Fruit fly (Drosophila melanogaster): ENCODE measurements around the gene CG13722.

The CG13722 gene

DNA sequence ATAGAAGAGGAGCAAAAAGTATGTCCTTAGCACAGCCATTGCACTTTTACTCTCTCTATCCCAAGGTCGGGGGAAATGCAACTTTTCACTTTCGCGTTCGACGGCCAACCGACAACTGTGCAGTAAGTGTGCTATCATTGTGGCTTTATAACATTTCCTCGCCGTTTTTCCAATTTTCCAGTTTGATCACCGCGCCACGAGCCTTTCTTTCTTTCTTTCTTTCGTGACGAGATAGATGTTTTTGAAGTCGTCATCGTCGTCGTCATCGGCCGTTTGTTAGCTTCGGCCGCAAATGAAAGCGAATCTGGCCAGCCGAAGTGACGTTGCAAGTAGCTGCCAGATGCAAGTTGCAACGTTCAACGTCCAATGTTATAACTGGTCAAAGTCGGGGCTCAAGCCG, 9.6 kb upstream of the CG13722 start, which contains the start of gene CG13720:
Gene CG13720, minus strand, starts transcription at position 101 of the 400 bp plus-strand sequence.
- TF ChIP-seq Blimp-1 (GFP tag; optimal IDR thresholded peaks at IDR 0.05) = peak; percentile 67
- no peak for TF ChIP-seq CHES-1-like (GFP tag; optimal IDR thresholded peaks at IDR 0.05)

DNA sequence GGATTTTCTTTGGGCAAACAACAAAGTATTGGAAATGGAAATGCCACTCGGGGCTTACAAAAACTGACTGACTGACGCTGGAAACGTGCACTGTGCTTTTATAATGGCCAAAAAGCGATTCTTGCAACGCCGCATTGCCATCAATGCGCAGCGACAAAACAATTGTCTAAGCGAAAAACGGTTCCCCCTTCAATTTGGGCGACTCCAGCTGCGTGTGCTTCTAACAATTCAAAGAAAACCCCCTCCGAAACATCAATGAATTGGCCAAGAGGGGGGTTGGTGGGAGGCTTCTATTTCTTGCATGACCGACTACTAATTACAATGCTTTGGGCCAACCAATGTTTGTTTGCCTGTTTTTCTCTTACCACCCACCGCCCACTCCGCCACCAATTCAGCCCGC, 6.9 kb upstream of the CG13722 start, which contains the start of gene CG13721:
Gene CG13721, minus strand, starts transcription at position 101 of the 400 bp plus-strand sequence.
- no peak for TF ChIP-seq CG18011 (GFP tag; optimal IDR thresholded peaks at IDR 0.05)

DNA sequence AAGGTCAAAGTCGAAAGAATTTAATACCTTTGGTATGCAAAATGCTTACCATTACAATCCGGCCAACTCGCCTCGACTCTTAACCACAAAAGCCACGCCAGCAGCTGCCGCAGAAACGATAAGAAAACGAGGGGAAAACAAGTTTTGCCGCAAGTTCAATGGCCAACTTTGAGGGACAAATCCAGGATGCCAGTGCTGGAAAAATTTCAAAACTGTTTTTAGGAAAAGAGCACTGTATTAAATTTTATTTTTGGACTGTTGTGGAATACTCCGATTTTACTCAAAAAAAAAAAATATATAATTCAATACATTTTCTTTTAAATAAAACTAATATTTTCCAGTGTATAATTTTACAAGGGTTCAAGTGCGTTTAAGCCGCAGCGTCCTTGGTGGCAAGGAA, 3.8 kb upstream of the CG13722 start:
- TF ChIP-seq bsh (GFP tag; optimal IDR thresholded peaks at IDR 0.05) (peak in 1 of 2 experiments; percentile 49), CG14441 (GFP tag; IDR thresholded peaks at IDR 0.05) (no peak), Jarid2 (GFP tag; optimal IDR thresholded peaks at IDR 0.05) (no peak), ftz-f1 (GFP tag; optimal IDR thresholded peaks at IDR 0.05) (no peak), CG12942 (GFP tag; optimal IDR thresholded peaks at IDR 0.05) (no peak), CG13296 (GFP tag; optimal IDR thresholded peaks at IDR 0.05) (no peak), nom (GFP tag; optimal IDR thresholded peaks at IDR 0.05) (peak; percentile 79), CG4707 (GFP tag; optimal IDR thresholded peaks at IDR 0.05) (no peak), dati (GFP tag; IDR thresholded peaks at IDR 0.05) (no peak), lbe (GFP tag; optimal IDR thresholded peaks at IDR 0.05) (peak; percentile 62)

DNA sequence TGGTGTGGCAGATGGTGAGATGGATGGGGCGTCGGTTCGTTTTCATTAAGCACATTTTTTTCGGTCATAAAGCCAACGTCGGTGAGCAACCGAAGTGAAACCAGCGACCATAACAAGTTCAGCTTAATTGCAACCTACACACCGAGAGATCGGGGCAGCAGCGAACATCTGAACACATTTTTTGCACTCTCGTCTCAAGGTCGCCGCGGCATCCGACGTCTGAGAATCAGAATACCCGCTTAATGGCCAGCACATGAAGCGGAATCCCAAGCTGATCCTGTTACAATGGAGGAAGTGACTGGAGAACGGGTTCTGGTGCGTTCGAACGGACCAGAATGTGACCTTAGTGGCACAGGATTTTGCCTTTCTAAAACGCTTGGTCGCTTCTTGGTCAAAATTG, 2.8 kb upstream of the CG13722 start:
- TF ChIP-seq Doc2 (GFP tag; IDR thresholded peaks at IDR 0.05) = peak; percentile 20; the same call in 1 of the 2 replicates
- TF ChIP-seq Mes4 (GFP tag; optimal IDR thresholded peaks at IDR 0.05) = no peak

DNA sequence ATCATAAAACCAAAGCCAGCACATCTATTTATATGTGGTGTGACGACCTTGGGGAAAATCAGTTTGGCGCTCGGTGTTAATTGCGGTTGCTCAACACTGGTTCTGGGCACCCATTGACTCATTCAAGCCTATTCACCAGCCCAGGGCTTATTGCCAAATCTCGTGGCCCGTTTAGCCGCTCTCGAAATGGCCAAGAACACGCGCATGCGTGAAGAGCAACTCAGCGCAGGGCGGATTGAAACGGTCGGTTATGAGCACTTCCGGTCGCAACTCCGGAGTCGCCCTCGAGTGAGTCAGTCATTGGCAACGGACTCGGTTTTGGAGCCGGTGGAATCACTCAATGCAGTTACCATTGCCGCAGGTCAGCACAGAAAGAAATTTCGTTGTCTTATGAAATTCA, 1.3 kb downstream of the CG13722 start:
- no peak for TF ChIP-seq ap (GFP tag; IDR thresholded peaks at IDR 0.05)
- no peak for TF ChIP-seq Lhr (GFP tag; optimal IDR thresholded peaks at IDR 0.05)
- TF ChIP-seq z (GFP tag; IDR thresholded peaks at IDR 0.05) = peak; percentile 61; the same call in 1 of the 3 replicates
- no peak for TF ChIP-seq Ada2b (GFP tag; IDR thresholded peaks at IDR 0.05)
- 0 out of 4 replicates have a peak, but pooled peaks have one; percentile 34 for TF ChIP-seq chinmo (GFP tag; IDR thresholded peaks at IDR 0.05; ENCODE audit: partially characterized antibody)
- TF ChIP-seq disco-r (GFP tag; optimal IDR thresholded peaks at IDR 0.05) = no peak
- peak; percentile 57 for TF ChIP-seq CG8359 (GFP tag; optimal IDR thresholded peaks at IDR 0.05; ENCODE audit: borderline replicate concordance)
- TF ChIP-seq Ets65A (GFP tag) = peak; percentile 56
- TF ChIP-seq PHDP (tag; optimal IDR thresholded peaks at IDR 0.05) = no peak
- no peak for TF ChIP-seq CG16813 (GFP tag; IDR thresholded peaks at IDR 0.05; ENCODE audit: partially characterized antibody)
- TF ChIP-seq ewg (GFP tag; optimal IDR thresholded peaks at IDR 0.05) = peak; percentile 30
- no peak for TF ChIP-seq CG10321 (GFP tag; IDR thresholded peaks at IDR 0.05)
- no peak for TF ChIP-seq tup (GFP tag; optimal IDR thresholded peaks at IDR 0.05)
- no peak for TF ChIP-seq psq (GFP tag; optimal IDR thresholded peaks at IDR 0.05)
- no peak for TF ChIP-seq wdn (GFP tag; IDR thresholded peaks at IDR 0.05)
- peak; percentile 22; the same call in 1 of the 2 replicates for TF ChIP-seq CG6272 (GFP tag; IDR thresholded peaks at IDR 0.05)
- TF ChIP-seq jumu (GFP tag; optimal IDR thresholded peaks at IDR 0.05) = no peak
- 0 out of 2 replicates have a peak, but pooled peaks have one; percentile 33 for TF ChIP-seq gsb (GFP tag; IDR thresholded peaks at IDR 0.05)
